Fruit fly (Drosophila melanogaster) whole organism, prepupa: ENCODE results near the gene CG31861.

Source experiments
- Blimp-1 ChIP-seq: fragments of 200-800 bp; sonication (Bioruptor generic); optimal IDR thresholded peaks from 3 replicates; lab custom pipeline; 2017; ENCODE audit warnings: missing biosample characterization, missing genetic modification characterization, mild to moderate bottlenecking, moderate library complexity, missing genetic modification reagents
- CG10631 ChIP-seq: fragments of 200-800 bp; sonication (Bioruptor generic); optimal IDR thresholded peaks from 2 replicates; lab custom pipeline; 2016; ENCODE audit warnings: missing biosample characterization, missing genetic modification characterization
- CG10669 ChIP-seq: fragments of 200-800 bp; sonication (Bioruptor generic); optimal IDR thresholded peaks from 3 replicates; lab custom pipeline; 2018; ENCODE audit warnings: missing biosample characterization, mild to moderate bottlenecking, missing genetic modification characterization, moderate library complexity
- CG11762 ChIP-seq: fragments of 200-800 bp; sonication (Bioruptor generic); optimal IDR thresholded peaks from 3 replicates; lab custom pipeline; 2016; ENCODE audit warnings: missing biosample characterization, missing genetic modification characterization; ENCODE audit not compliant: insufficient read depth
- CG11902 ChIP-seq: fragments of 200-800 bp; sonication (Bioruptor generic); optimal IDR thresholded peaks from 3 replicates; lab custom pipeline; 2016; ENCODE audit warnings: missing biosample characterization, missing genetic modification characterization
- CG15336 ChIP-seq: fragments of 200-800 bp; sonication (Bioruptor generic); IDR thresholded peaks from 2 replicates; pipeline ENCODE4 v1.3.6; 2022; ENCODE audit warnings: missing biosample characterization, missing genetic modification characterization
- CG1621 ChIP-seq: fragments of 200-800 bp; sonication (Bioruptor generic); optimal IDR thresholded peaks from 3 replicates; lab custom pipeline; 2018; ENCODE audit warnings: missing biosample characterization, mild to moderate bottlenecking, missing genetic modification characterization
- CG16779 ChIP-seq: fragments of 200-800 bp; sonication (Bioruptor generic); optimal IDR thresholded peaks from 3 replicates; lab custom pipeline; 2017; ENCODE audit warnings: missing biosample characterization, mild to moderate bottlenecking, missing genetic modification characterization
- CG3032 ChIP-seq: fragments of 200-800 bp; optimal IDR thresholded peaks from 2 replicates; lab custom pipeline; 2019; ENCODE audit warnings: missing biosample characterization, mild to moderate bottlenecking, missing genetic modification characterization, moderate library complexity
- CG31627 ChIP-seq: fragments of 200-800 bp; sonication (Bioruptor generic); optimal IDR thresholded peaks from 3 replicates; lab custom pipeline; 2016; ENCODE audit warnings: missing biosample characterization, missing genetic modification characterization
- CG32006 ChIP-seq: fragments of 200-800 bp; sonication (Bioruptor generic); optimal IDR thresholded peaks from 3 replicates; lab custom pipeline; 2017; ENCODE audit warnings: missing biosample characterization, mild to moderate bottlenecking, missing genetic modification characterization
- CG34406 ChIP-seq: fragments of 200-800 bp; sonication (Bioruptor generic); optimal IDR thresholded peaks from 3 replicates; lab custom pipeline; 2016; ENCODE audit warnings: missing biosample characterization, missing genetic modification characterization
- CG3919 ChIP-seq: fragments of 200-800 bp; sonication (Bioruptor generic); optimal IDR thresholded peaks from 3 replicates; lab custom pipeline; 2016; ENCODE audit warnings: missing biosample characterization, missing genetic modification characterization
- CG4318 ChIP-seq: fragments of 200-800 bp; sonication (Bioruptor generic); optimal IDR thresholded peaks from 3 replicates; lab custom pipeline; 2017; ENCODE audit warnings: missing biosample characterization, mild to moderate bottlenecking, missing genetic modification characterization
- CG6163 ChIP-seq: fragments of 200-800 bp; sonication (Bioruptor generic); IDR thresholded peaks from 3 replicates; pipeline ENCODE4 v1.3.6; 2022; ENCODE audit warnings: missing biosample characterization, missing genetic modification characterization
- CG6792 ChIP-seq: fragments of 200-800 bp; sonication (Bioruptor generic); optimal IDR thresholded peaks from 3 replicates; lab custom pipeline; 2016; ENCODE audit warnings: missing biosample characterization, missing genetic modification characterization
- CG6808 ChIP-seq: fragments of 200-800 bp; sonication (Bioruptor generic); optimal IDR thresholded peaks from 3 replicates; lab custom pipeline; 2017; ENCODE audit warnings: missing biosample characterization, missing genetic modification characterization, mild to moderate bottlenecking, moderate library complexity, missing genetic modification reagents
- CG6854 ChIP-seq: fragments of 200-800 bp; sonication (Bioruptor generic); optimal IDR thresholded peaks from 2 replicates; lab custom pipeline; 2017; ENCODE audit warnings: missing biosample characterization, mild to moderate bottlenecking, missing genetic modification characterization
- CG7368 ChIP-seq: fragments of 200-800 bp; sonication (Bioruptor generic); optimal IDR thresholded peaks from 3 replicates; lab custom pipeline; 2016; ENCODE audit warnings: missing biosample characterization, missing genetic modification characterization
- CG8119 ChIP-seq: fragments of 200-800 bp; sonication (Bioruptor generic); IDR thresholded peaks from 3 replicates; pipeline ENCODE4 v1.3.6; 2022; ENCODE audit warnings: missing biosample characterization, missing genetic modification characterization
- CG9139 ChIP-seq: fragments of 200-800 bp; sonication (Bioruptor generic); optimal IDR thresholded peaks from 3 replicates; lab custom pipeline; 2017; ENCODE audit warnings: missing biosample characterization, mild to moderate bottlenecking, missing genetic modification characterization
- Eip75B ChIP-seq: fragments of 200-800 bp; sonication (Bioruptor generic); optimal IDR thresholded peaks from 3 replicates; lab custom pipeline; 2016; ENCODE audit warnings: missing biosample characterization, missing genetic modification characterization
- Eip78C ChIP-seq: fragments of 200-800 bp; sonication (Bioruptor generic); peaks from one replicate; lab custom pipeline; 2016; ENCODE audit warnings: missing biosample characterization, missing genetic modification characterization
- Eip93F ChIP-seq: fragments of 200-800 bp; sonication (Bioruptor generic); optimal IDR thresholded peaks from 2 replicates; lab custom pipeline; 2016; ENCODE audit warnings: missing biosample characterization, mild to moderate bottlenecking, missing genetic modification characterization
- Ets21C ChIP-seq: fragments of 200-800 bp; sonication (Bioruptor generic); optimal IDR thresholded peaks from 3 replicates; lab custom pipeline; 2016; ENCODE audit warnings: missing biosample characterization, missing genetic modification characterization
- Ets96B ChIP-seq: fragments of 200-800 bp; optimal IDR thresholded peaks from 2 replicates; lab custom pipeline; 2019; ENCODE audit warnings: missing biosample characterization, mild to moderate bottlenecking, missing genetic modification characterization, moderate library complexity
- Gug ChIP-seq: fragments of 200-800 bp; sonication (Bioruptor generic); IDR thresholded peaks from 2 replicates; pipeline ENCODE4 v1.3.6; 2022; ENCODE audit warnings: missing biosample characterization, missing genetic modification characterization
- Hr38 ChIP-seq: sonication (Bioruptor generic); optimal IDR thresholded peaks from 2 replicates; lab custom pipeline; 2016; ENCODE audit warnings: missing biosample characterization, missing genetic modification characterization
- Hr39 ChIP-seq: fragments of 200-800 bp; sonication (Bioruptor generic); optimal IDR thresholded peaks from 2 replicates; lab custom pipeline; 2016; ENCODE audit warnings: missing biosample characterization, missing genetic modification characterization
- Hr4 ChIP-seq: fragments of 200-800 bp; sonication (Bioruptor generic); optimal IDR thresholded peaks from 3 replicates; lab custom pipeline; 2016; ENCODE audit warnings: missing biosample characterization, missing genetic modification characterization
- Lpt ChIP-seq: fragments of 200-800 bp; sonication (Bioruptor generic); optimal IDR thresholded peaks from 3 replicates; lab custom pipeline; 2016; ENCODE audit warnings: missing biosample characterization, missing genetic modification characterization
- Met ChIP-seq: fragments of 200-800 bp; sonication (Bioruptor generic); optimal IDR thresholded peaks from 3 replicates; lab custom pipeline; 2016; ENCODE audit warnings: missing biosample characterization, missing genetic modification characterization
- OdsH ChIP-seq: fragments of 200-800 bp; sonication (Bioruptor generic); optimal IDR thresholded peaks from 3 replicates; lab custom pipeline; 2016; ENCODE audit warnings: missing biosample characterization, missing genetic modification characterization
- Smox ChIP-seq: fragments of 200-800 bp; sonication (Bioruptor generic); optimal IDR thresholded peaks from 3 replicates; lab custom pipeline; 2016; ENCODE audit warnings: missing biosample characterization, missing genetic modification characterization
- Sox102F ChIP-seq: fragments of 200-800 bp; sonication (Bioruptor generic); optimal IDR thresholded peaks from 2 replicates; lab custom pipeline; 2016; ENCODE audit warnings: missing biosample characterization, mild to moderate bottlenecking, missing genetic modification characterization
- Sox14 ChIP-seq: fragments of 200-800 bp; sonication (Bioruptor generic); optimal IDR thresholded peaks from 3 replicates; lab custom pipeline; 2016; ENCODE audit warnings: missing biosample characterization, missing genetic modification characterization
- Sox15 ChIP-seq: fragments of 200-800 bp; sonication (Bioruptor generic); optimal IDR thresholded peaks from 3 replicates; lab custom pipeline; 2016; ENCODE audit warnings: missing biosample characterization, missing genetic modification characterization
- achi ChIP-seq: fragments of 200-800 bp; sonication (Bioruptor generic); optimal IDR thresholded peaks from 3 replicates; lab custom pipeline; 2016; ENCODE audit warnings: missing biosample characterization, missing genetic modification characterization
- acj6 ChIP-seq: fragments of 200-800 bp; sonication (Bioruptor generic); optimal IDR thresholded peaks from 3 replicates; lab custom pipeline; 2016; ENCODE audit warnings: missing biosample characterization, missing genetic modification characterization
- cyc ChIP-seq: fragments of 200-800 bp; sonication (Bioruptor generic); optimal IDR thresholded peaks from 3 replicates; lab custom pipeline; 2016; ENCODE audit warnings: missing biosample characterization, missing genetic modification characterization
- dac ChIP-seq: fragments of 200-800 bp; sonication (Bioruptor generic); optimal IDR thresholded peaks from 2 replicates; lab custom pipeline; 2017; ENCODE audit warnings: missing biosample characterization, mild to moderate bottlenecking, missing genetic modification characterization
- eg ChIP-seq: fragments of 200-800 bp; sonication (Bioruptor generic); IDR thresholded peaks from 3 replicates; pipeline ENCODE4 v1.3.6; 2022; ENCODE audit warnings: missing biosample characterization, missing genetic modification characterization
- esn ChIP-seq: fragments of 200-800 bp; sonication (Bioruptor generic); optimal IDR thresholded peaks from 2 replicates; lab custom pipeline; 2016; ENCODE audit warnings: missing biosample characterization, mild to moderate bottlenecking, missing genetic modification characterization, moderate library complexity
- fd59A ChIP-seq: fragments of 200-800 bp; sonication (Bioruptor generic); optimal IDR thresholded peaks from 2 replicates; lab custom pipeline; 2017; ENCODE audit warnings: missing biosample characterization, mild to moderate bottlenecking, missing genetic modification characterization, missing genetic modification reagents
- fd85E ChIP-seq: fragments of 200-800 bp; sonication (Bioruptor generic); optimal IDR thresholded peaks from 3 replicates; lab custom pipeline; 2016; ENCODE audit warnings: missing biosample characterization, missing genetic modification characterization
- fkh ChIP-seq: fragments of 200-800 bp; sonication (Bioruptor generic); optimal IDR thresholded peaks from 3 replicates; lab custom pipeline; 2017; ENCODE audit warnings: missing biosample characterization, mild to moderate bottlenecking, missing genetic modification characterization, moderate library complexity
- lz ChIP-seq: fragments of 200-800 bp; sonication (Bioruptor generic); optimal IDR thresholded peaks from 3 replicates; lab custom pipeline; 2016; ENCODE audit warnings: missing biosample characterization, missing genetic modification characterization
- pdm3 ChIP-seq: fragments of 200-800 bp; sonication (Bioruptor generic); optimal IDR thresholded peaks from 3 replicates; lab custom pipeline; 2016; ENCODE audit warnings: missing biosample characterization, missing genetic modification characterization
- salr ChIP-seq, 2 experiments: fragments of 200-800 bp; sonication (Bioruptor generic); optimal IDR thresholded peaks; 3 replicates each; lab custom pipeline; 2016 to 2018; ENCODE audit warnings: missing biosample characterization in 2 of 2, missing genetic modification characterization in 2 of 2, mild to moderate bottlenecking in 1 of 2
- spab ChIP-seq: fragments of 200-800 bp; sonication (Bioruptor generic); optimal IDR thresholded peaks from 2 replicates; lab custom pipeline; 2017; ENCODE audit warnings: missing biosample characterization, mild to moderate bottlenecking, missing genetic modification characterization, missing genetic modification reagents
- ss ChIP-seq, 2 experiments: fragments of 200-800 bp; sonication (Bioruptor generic); optimal IDR thresholded peaks; 2 replicates in 1 of 2; 3 replicates in 1 of 2; lab custom pipeline; 2017 to 2018; ENCODE audit warnings: mild to moderate bottlenecking in 2 of 2, missing biosample characterization in 2 of 2, missing genetic modification characterization in 2 of 2, moderate library complexity in 1 of 2
- svp ChIP-seq: fragments of 200-800 bp; sonication (Bioruptor generic); peaks from one replicate; lab custom pipeline; 2016; ENCODE audit warnings: missing biosample characterization, missing genetic modification characterization
- vri ChIP-seq: fragments of 200-800 bp; sonication (Bioruptor generic); optimal IDR thresholded peaks from 3 replicates; lab custom pipeline; 2016; ENCODE audit warnings: missing biosample characterization, mild to moderate bottlenecking, missing genetic modification characterization

CG31861 gene

DNA sequence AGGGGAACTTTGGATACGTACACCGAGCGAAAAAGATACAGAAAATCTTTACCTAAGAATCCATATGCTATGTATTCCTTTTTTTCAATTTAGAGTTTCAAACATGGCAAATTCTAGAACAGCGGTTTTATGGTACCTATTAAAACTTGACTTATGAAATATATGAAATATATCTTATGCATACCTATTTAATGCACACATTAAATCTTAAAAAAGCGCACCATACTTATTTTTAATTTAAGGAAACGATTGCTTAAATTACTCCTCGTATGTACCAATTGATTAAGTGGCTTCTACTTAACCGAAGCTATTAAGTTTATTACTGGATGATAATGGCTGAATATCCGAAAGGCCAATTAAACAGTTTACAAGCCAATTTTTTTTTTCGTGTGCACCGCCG lies 41.6 kb upstream of the CG31861 start:
- TF ChIP-seq CG3032 (tag; lab: Kevin White, UChicago) (no peak), CG10669 (GFP tag; lab: Kevin White, UChicago) (no peak), CG10631 (GFP tag; lab: Kevin White, UChicago) (peak; percentile 21), achi (peak; percentile 6), Smox (GFP tag; lab: Kevin White, UChicago) (peak; percentile 1), Ets96B (tag; lab: Kevin White, UChicago) (no peak), CG6854 (no peak), eg (GFP tag; lab: Robert Waterston, UW) (no peak), CG6163 (GFP tag; lab: Robert Waterston, UW) (no peak), CG16779 (tag; lab: Kevin White, UChicago) (no peak), vri (no peak), CG9139 (GFP tag; lab: Kevin White, UChicago) (no peak), cyc (GFP tag; lab: Kevin White, UChicago) (no peak), CG32006 (peak; percentile 44), Hr4 (GFP tag; lab: Kevin White, UChicago) (peak; percentile 34), Sox102F (GFP tag; lab: Kevin White, UChicago) (no peak), CG3919 (GFP tag; lab: Kevin White, UChicago) (no peak), ss (GFP tag; optimal IDR thresholded peaks at IDR 0.05; lab: Kevin White, UChicago) (no peak), salr (GFP tag; optimal IDR thresholded peaks at IDR 0.05; lab: Kevin White, UChicago) (peak in 1 of 2 experiments; percentile 49), CG4318 (GFP tag; lab: Kevin White, UChicago) (no peak), fd59A (GFP tag; lab: Kevin White, UChicago) (no peak), CG7368 (GFP tag; lab: Kevin White, UChicago) (no peak), Eip75B (GFP tag; lab: Kevin White, UChicago) (peak; percentile 23), Gug (GFP tag; lab: Robert Waterston, UW) (no peak), Blimp-1 (GFP tag; lab: Kevin White, UChicago) (no peak), Sox14 (GFP tag; lab: Kevin White, UChicago) (peak; percentile 7), OdsH (GFP tag; lab: Kevin White, UChicago) (peak; percentile 5), spab (peak; percentile 16), CG6808 (GFP tag; lab: Kevin White, UChicago) (no peak), CG31627 (GFP tag; lab: Kevin White, UChicago) (no peak), Eip78C (GFP tag; lab: Kevin White, UChicago) (peak; percentile 59), lz (GFP tag; lab: Kevin White, UChicago) (no peak), Hr38 (GFP tag; lab: Kevin White, UChicago) (no peak), CG11902 (GFP tag; lab: Kevin White, UChicago) (no peak), CG15336 (GFP tag; lab: Robert Waterston, UW) (no peak), pdm3 (GFP tag; lab: Kevin White, UChicago) (peak; percentile 11), CG1621 (tag; lab: Kevin White, UChicago) (no peak), Lpt (GFP tag; lab: Kevin White, UChicago) (no peak), CG8119 (GFP tag; lab: Robert Waterston, UW) (no peak), CG34406 (GFP tag; lab: Kevin White, UChicago) (no peak), esn (no peak), acj6 (GFP tag; lab: Kevin White, UChicago) (no peak), Ets21C (no peak), CG11762 (GFP tag; lab: Kevin White, UChicago) (no peak), Met (GFP tag; lab: Kevin White, UChicago) (peak; percentile 26), svp (GFP tag; lab: Kevin White, UChicago) (peak; percentile 49), fkh (no peak), dac (GFP tag; lab: Kevin White, UChicago) (no peak), fd85E (GFP tag; lab: Kevin White, UChicago) (no peak), Hr39 (no peak), Sox15 (GFP tag; lab: Kevin White, UChicago) (no peak), CG6792 (GFP tag; lab: Kevin White, UChicago) (no peak), Eip93F (no peak)
